Fruit fly (Drosophila melanogaster): ENCODE data around the gene promL.

dm6 chr3L:3071675-3072583, 55.6 kb downstream of the promL start:
- TF ChIP-seq Sox102F (GFP tag; optimal IDR thresholded peaks at IDR 0.05) (no peak), peb (GFP tag; IDR thresholded peaks at IDR 0.05) (no peak), CG12391 (tag; optimal IDR thresholded peaks at IDR 0.05) (peak; percentile 25), lilli (GFP tag; optimal IDR thresholded peaks at IDR 0.05) (peak; percentile 23), Bgb (GFP tag; IDR thresholded peaks at IDR 0.05; ENCODE audit: partially characterized antibody) (peak; percentile 37; the same call in 1 of the 2 replicates)
